Fruit fly (Drosophila melanogaster): ENCODE measurements around the gene crim.
A peak's percentile ranks its signal among the peaks of the same experiment; 100 is the strongest.

crim gene

dm6 chr3L:11691203-11691797 is 19.9 kb downstream of the crim start, which contains the start of the genes Pldn and CG14135 (continued):
- TF ChIP-seq CG14014 (GFP tag; IDR thresholded peaks at IDR 0.05) (no peak), gsb-n (tag; optimal IDR thresholded peaks at IDR 0.05) (peak; percentile 14), sens (GFP tag) (peak; percentile 77), Rfx (GFP tag; IDR thresholded peaks at IDR 0.05) (no peak), gem (tag; optimal IDR thresholded peaks at IDR 0.05) (no peak), h (optimal IDR thresholded peaks at IDR 0.05) (no peak), fd96Cb (tag; optimal IDR thresholded peaks at IDR 0.05) (no peak), Ada2b (GFP tag; IDR thresholded peaks at IDR 0.05) (no peak), gro (GFP tag; optimal IDR thresholded peaks at IDR 0.05) (no peak), emc (GFP tag; optimal IDR thresholded peaks at IDR 0.05) (no peak), crp (GFP tag; optimal IDR thresholded peaks at IDR 0.05) (peak; percentile 97 to 99), twi (tag; optimal IDR thresholded peaks at IDR 0.05) (no peak), CG42726 (GFP tag; IDR thresholded peaks at IDR 0.05; ENCODE audit: partially characterized antibody) (no peak), CG16863 (GFP tag; optimal IDR thresholded peaks at IDR 0.05) (no peak), Asciz (GFP tag; optimal IDR thresholded peaks at IDR 0.05) (no peak), row (GFP tag; IDR thresholded peaks at IDR 0.05) (no peak), Sox100B (GFP tag; optimal IDR thresholded peaks at IDR 0.05) (no peak), Hsf (GFP tag; optimal IDR thresholded peaks at IDR 0.05) (no peak), Hr39 (optimal IDR thresholded peaks at IDR 0.05) (no peak), jumu (GFP tag; optimal IDR thresholded peaks at IDR 0.05) (no peak), Myb (GFP tag; optimal IDR thresholded peaks at IDR 0.05) (no peak), run (tag; optimal IDR thresholded peaks at IDR 0.05) (no peak), Mrtf (GFP tag; IDR thresholded peaks at IDR 0.05) (no peak), Oaz (GFP tag; IDR thresholded peaks at IDR 0.05) (no peak), CG8944 (GFP tag; optimal IDR thresholded peaks at IDR 0.05) (no peak), salm (tag; optimal IDR thresholded peaks at IDR 0.05) (no peak), ems (GFP tag; optimal IDR thresholded peaks at IDR 0.05) (no peak), CG10959 (GFP tag; IDR thresholded peaks at IDR 0.05) (no peak), chif (GFP tag; optimal IDR thresholded peaks at IDR 0.05) (no peak), phol (tag; optimal IDR thresholded peaks at IDR 0.05) (peak; percentile 19), cwo (GFP tag; optimal IDR thresholded peaks at IDR 0.05) (no peak), CG11093 (GFP tag; IDR thresholded peaks at IDR 0.05) (no peak), Abd-B (GFP tag; optimal IDR thresholded peaks at IDR 0.05) (no peak), fu2 (GFP tag; optimal IDR thresholded peaks at IDR 0.05) (no peak), danr (GFP tag; IDR thresholded peaks at IDR 0.05) (no peak), pb (GFP tag; optimal IDR thresholded peaks at IDR 0.05) (no peak), CG31365 (tag; optimal IDR thresholded peaks at IDR 0.05) (no peak), Dek (tag; optimal IDR thresholded peaks at IDR 0.05) (no peak), CG9932 (GFP tag; IDR thresholded peaks at IDR 0.05) (no peak), lbe (GFP tag; optimal IDR thresholded peaks at IDR 0.05) (peak; percentile 25), sens-2 (GFP tag; IDR thresholded peaks at IDR 0.05) (no peak), ap (GFP tag; IDR thresholded peaks at IDR 0.05) (no peak), gfzf (GFP tag; optimal IDR thresholded peaks at IDR 0.05) (peak; percentile 54), abd-A (tag; optimal IDR thresholded peaks at IDR 0.05) (no peak), maf-S (GFP tag; optimal IDR thresholded peaks at IDR 0.05) (no peak), CG4404 (GFP tag; IDR thresholded peaks at IDR 0.05) (no peak), CG16813 (GFP tag; IDR thresholded peaks at IDR 0.05; ENCODE audit: partially characterized antibody) (no peak), Atf3 (GFP tag; optimal IDR thresholded peaks at IDR 0.05) (no peak), Aef1 (GFP tag; IDR thresholded peaks at IDR 0.05) (no peak), Side (GFP tag; optimal IDR thresholded peaks at IDR 0.05) (no peak), oc (tag; optimal IDR thresholded peaks at IDR 0.05) (no peak), Lim3 (GFP tag; IDR thresholded peaks at IDR 0.05) (no peak), CG14441 (GFP tag; IDR thresholded peaks at IDR 0.05) (no peak)

Data from whole organism, embryonic.